Worm (Caenorhabditis elegans) whole organism, midembryonic: Measurements from ENCODE around the gene kcc-1.

Experiments
- T22C8.4 ChIP-seq: fragments of 200-800 bp; sonication (Bioruptor generic); IDR thresholded peaks from 2 replicates; pipeline ENCODE4 v1.3.6; 2022; ENCODE audit warnings: missing genetic modification characterization, missing compliant biosample characterization
- cog-1 ChIP-seq: sonication (generic microtip); optimal IDR thresholded peaks from 2 replicates; lab custom pipeline; 2016; ENCODE audit warnings: missing genetic modification characterization, missing compliant biosample characterization
- flt-1 ChIP-seq: fragments of 200-800 bp; sonication (Bioruptor generic); IDR thresholded peaks from 2 replicates; pipeline ENCODE4 v1.3.6; 2022; ENCODE audit warnings: missing genetic modification characterization, missing compliant biosample characterization
- klf-2 ChIP-seq: fragments of 200-800 bp; sonication (Bioruptor generic); conservative IDR thresholded peaks from 2 replicates; pipeline ENCODE4 v1.3.6; 2022; ENCODE audit warnings: missing genetic modification reagents, missing genetic modification characterization, missing compliant biosample characterization
- med-1 ChIP-seq: sonication (generic microtip); optimal IDR thresholded peaks from 2 replicates; lab custom pipeline; 2017; ENCODE audit warnings: missing genetic modification characterization, mild to moderate bottlenecking, missing compliant biosample characterization, antibody characterized with exemption, missing genetic modification reagents; ENCODE audit not compliant: insufficient read depth
- ref-1 ChIP-seq: fragments of 200-800 bp; sonication (Bioruptor generic); conservative IDR thresholded peaks from 2 replicates; pipeline ENCODE4 v1.3.6; 2022; ENCODE audit warnings: missing genetic modification reagents, missing genetic modification characterization, missing compliant biosample characterization
- tab-1 ChIP-seq: fragments of 200-800 bp; sonication (Bioruptor generic); IDR thresholded peaks from 2 replicates; pipeline ENCODE4 v1.3.6; 2022; ENCODE audit warnings: missing genetic modification characterization, missing compliant biosample characterization
- ztf-23 ChIP-seq: fragments of 200-800 bp; sonication (Bioruptor generic); IDR thresholded peaks from 2 replicates; pipeline ENCODE4 v1.3.6; 2022; ENCODE audit warnings: missing genetic modification reagents, missing genetic modification characterization, missing compliant biosample characterization
- ztf-29 ChIP-seq: fragments of 200-800 bp; sonication (Bioruptor generic); IDR thresholded peaks from 2 replicates; pipeline ENCODE4 v1.3.6; 2022; ENCODE audit warnings: missing genetic modification reagents, missing genetic modification characterization, missing compliant biosample characterization

- no peak for TF ChIP-seq tab-1 (GFP tag; lab: Robert Waterston, UW)
- no peak for TF ChIP-seq ztf-29 (GFP tag; lab: Robert Waterston, UW)
- no peak for TF ChIP-seq klf-2 (GFP tag; lab: Robert Waterston, UW)
- TF ChIP-seq cog-1 (tag; lab: Kevin White, UChicago), result no peak
- TF ChIP-seq ztf-23 (GFP tag; lab: Robert Waterston, UW), result no peak
- TF ChIP-seq T22C8.4 (GFP tag; lab: Robert Waterston, UW), result no peak
- TF ChIP-seq flt-1 (GFP tag; lab: Robert Waterston, UW), result no peak
- no peak for TF ChIP-seq ref-1 (GFP tag; lab: Robert Waterston, UW)
- no peak for TF ChIP-seq med-1 (GFP tag; lab: Kevin White, UChicago)
These were observed 32.6 kb upstream of the kcc-1 start, which contains the start of gene str-1 for ce11 chrIV:7173489-7173888.
